Fruit fly (Drosophila melanogaster) whole organism, embryonic: Measurements from ENCODE around the gene Alg2.

Experiments used
- Atf-2 ChIP-seq: fragments of 200-800 bp; sonication (Bioruptor generic); optimal IDR thresholded peaks from 2 replicates; lab custom pipeline; 2016; ENCODE audit warnings: missing biosample characterization, missing genetic modification characterization
- Blimp-1 ChIP-seq: fragments of 200-800 bp; sonication (Bioruptor generic); optimal IDR thresholded peaks from 3 replicates; lab custom pipeline; 2018; ENCODE audit warnings: missing biosample characterization, missing genetic modification characterization, mild to moderate bottlenecking, moderate library complexity, missing genetic modification reagents
- CG10209 ChIP-seq: fragments of 200-800 bp; sonication (Bioruptor generic); optimal IDR thresholded peaks from 3 replicates; lab custom pipeline; 2017; ENCODE audit warnings: missing biosample characterization, mild to moderate bottlenecking, missing genetic modification characterization, missing genetic modification reagents
- CG10321 ChIP-seq: fragments of 200-800 bp; sonication (Bioruptor generic); IDR thresholded peaks from 2 replicates; pipeline ENCODE4 v1.3.6; 2022; ENCODE audit warnings: missing biosample characterization, missing genetic modification characterization
- CG11456 ChIP-seq: fragments of 200-800 bp; sonication (Bioruptor generic); IDR thresholded peaks from 3 replicates; pipeline ENCODE4 v1.3.6; 2022; ENCODE audit warnings: missing biosample characterization, missing genetic modification characterization
- CG11504 ChIP-seq: fragments of 200-800 bp; sonication (Bioruptor generic); optimal IDR thresholded peaks from 3 replicates; lab custom pipeline; 2019; ENCODE audit warnings: missing biosample characterization, mild to moderate bottlenecking, missing genetic modification characterization, moderate library complexity
- CG12659 ChIP-seq: fragments of 200-800 bp; sonication (Bioruptor generic); optimal IDR thresholded peaks from 3 replicates; lab custom pipeline; 2017; ENCODE audit warnings: mild to moderate bottlenecking, missing biosample characterization, missing genetic modification reagents, missing genetic modification characterization
- CG13287 ChIP-seq: fragments of 200-800 bp; sonication (Bioruptor generic); IDR thresholded peaks from 2 replicates; pipeline ENCODE4 v1.3.6; 2022; ENCODE audit warnings: missing biosample characterization, missing genetic modification characterization; ENCODE audit not compliant: partially characterized antibody
- CG13296 ChIP-seq: fragments of 200-800 bp; sonication (Bioruptor generic); optimal IDR thresholded peaks from 3 replicates; lab custom pipeline; 2018; ENCODE audit warnings: missing biosample characterization, mild to moderate bottlenecking, missing genetic modification characterization
- CG14965 ChIP-seq: fragments of 200-800 bp; sonication (Bioruptor generic); optimal IDR thresholded peaks from 2 replicates; lab custom pipeline; 2016; ENCODE audit warnings: missing biosample characterization, missing genetic modification characterization, borderline replicate concordance
- CG15514 ChIP-seq: fragments of 200-800 bp; sonication (Bioruptor generic); optimal IDR thresholded peaks from 3 replicates; lab custom pipeline; 2017; ENCODE audit warnings: missing biosample characterization, missing genetic modification characterization, mild to moderate bottlenecking, moderate library complexity, missing genetic modification reagents
- CG15601 ChIP-seq: fragments of 200-800 bp; sonication (Bioruptor generic); optimal IDR thresholded peaks from 3 replicates; lab custom pipeline; 2019; ENCODE audit warnings: missing biosample characterization, mild to moderate bottlenecking, missing genetic modification characterization, moderate library complexity
- CG1602 ChIP-seq: fragments of 200-800 bp; sonication (Bioruptor generic); optimal IDR thresholded peaks from 3 replicates; lab custom pipeline; 2016; ENCODE audit warnings: missing biosample characterization, missing genetic modification characterization
- CG2120 ChIP-seq: fragments of 200-800 bp; sonication (Bioruptor generic); optimal IDR thresholded peaks from 3 replicates; lab custom pipeline; 2016; ENCODE audit warnings: missing biosample characterization, missing genetic modification characterization
- CG2712 ChIP-seq: fragments of 200-800 bp; optimal IDR thresholded peaks from 3 replicates; lab custom pipeline; 2019; ENCODE audit warnings: missing biosample characterization, mild to moderate bottlenecking, missing genetic modification characterization, moderate library complexity
- CG34224 ChIP-seq: fragments of 200-800 bp; sonication (Bioruptor generic); IDR thresholded peaks from 3 replicates; pipeline ENCODE4 v1.3.6; 2022; ENCODE audit warnings: missing biosample characterization, missing genetic modification characterization; ENCODE audit not compliant: partially characterized antibody
- CG34422 ChIP-seq: fragments of 200-800 bp; sonication (Bioruptor generic); IDR thresholded peaks from 3 replicates; pipeline ENCODE4 v1.3.6; 2022; ENCODE audit warnings: missing biosample characterization, missing genetic modification characterization
- CG5180 ChIP-seq: fragments of 200-800 bp; sonication (Bioruptor generic); optimal IDR thresholded peaks from 3 replicates; lab custom pipeline; 2017; ENCODE audit warnings: missing biosample characterization, missing genetic modification characterization, mild to moderate bottlenecking, moderate library complexity, missing genetic modification reagents
- CG5953 ChIP-seq: fragments of 200-800 bp; sonication (Bioruptor generic); IDR thresholded peaks from 2 replicates; pipeline ENCODE4 v1.3.6; 2022; ENCODE audit warnings: missing biosample characterization, missing genetic modification characterization
- CG7556 ChIP-seq: fragments of 200-800 bp; sonication (Bioruptor generic); optimal IDR thresholded peaks from 2 replicates; lab custom pipeline; 2017; ENCODE audit warnings: missing biosample characterization, mild to moderate bottlenecking, missing genetic modification characterization
- CG8924 ChIP-seq: fragments of 200-800 bp; optimal IDR thresholded peaks from 3 replicates; lab custom pipeline; 2019; ENCODE audit warnings: missing biosample characterization, mild to moderate bottlenecking, missing genetic modification characterization, moderate library complexity
- CG9215 ChIP-seq: fragments of 200-800 bp; sonication (Bioruptor generic); IDR thresholded peaks from 2 replicates; pipeline ENCODE4 v1.3.6; 2022; ENCODE audit warnings: missing biosample characterization, missing genetic modification characterization
- CG9876 ChIP-seq: fragments of 200-800 bp; sonication (Bioruptor generic); optimal IDR thresholded peaks from 2 replicates; lab custom pipeline; 2016; ENCODE audit warnings: missing biosample characterization, missing genetic modification characterization
- Chrac-16 ChIP-seq: fragments of 200-800 bp; sonication (Bioruptor generic); optimal IDR thresholded peaks from 3 replicates; lab custom pipeline; 2016; ENCODE audit warnings: missing biosample characterization, missing genetic modification characterization
- D19A ChIP-seq: fragments of 200-800 bp; optimal IDR thresholded peaks from 3 replicates; lab custom pipeline; 2019; ENCODE audit warnings: missing biosample characterization, mild to moderate bottlenecking, missing genetic modification characterization, moderate library complexity
- Dek ChIP-seq: fragments of 200-800 bp; sonication (Bioruptor generic); optimal IDR thresholded peaks from 3 replicates; lab custom pipeline; 2019; ENCODE audit warnings: missing biosample characterization, mild to moderate bottlenecking, missing genetic modification characterization, moderate library complexity
- Dfd ChIP-seq, 2 experiments: fragments of >200 bp; optimal IDR thresholded peaks; 2 replicates each; lab custom pipeline; 2017; ENCODE audit warnings: missing biosample characterization in 2 of 2, missing genetic modification characterization in 2 of 2
- Eip74EF ChIP-seq, 2 experiments: fragments of 200-800 bp in 1 of 2; fragments of >200 bp in 1 of 2; sonication (Bioruptor generic) in 1 of 2; optimal IDR thresholded peaks; 2 replicates each; lab custom pipeline; 2017 to 2019; ENCODE audit warnings: missing biosample characterization in 2 of 2, missing genetic modification characterization in 2 of 2, mild to moderate bottlenecking in 1 of 2, moderate library complexity in 1 of 2
- Fer3 ChIP-seq: fragments of 200-800 bp; sonication (Bioruptor generic); optimal IDR thresholded peaks from 2 replicates; lab custom pipeline; 2018; ENCODE audit warnings: missing biosample characterization, mild to moderate bottlenecking, missing genetic modification characterization, moderate library complexity
- Hand ChIP-seq: fragments of 200-800 bp; sonication (Bioruptor generic); optimal IDR thresholded peaks from 2 replicates; lab custom pipeline; 2017; ENCODE audit warnings: mild to moderate bottlenecking, missing biosample characterization, missing genetic modification reagents, missing genetic modification characterization
- Hr3 ChIP-seq: fragments of 200-800 bp; sonication (Bioruptor generic); optimal IDR thresholded peaks from 3 replicates; lab custom pipeline; 2016; ENCODE audit warnings: missing biosample characterization, missing genetic modification characterization
- NFAT ChIP-seq: fragments of 200-800 bp; sonication (Bioruptor generic); IDR thresholded peaks from 2 replicates; pipeline ENCODE4 v1.3.6; 2022; ENCODE audit warnings: missing biosample characterization, missing genetic modification characterization
- Pdp1 ChIP-seq, 2 experiments: fragments of 200-800 bp; sonication (Bioruptor generic); optimal IDR thresholded peaks; 3 replicates each; lab custom pipeline; 2016; ENCODE audit warnings: missing biosample characterization in 2 of 2, missing genetic modification characterization in 2 of 2, mild to moderate bottlenecking in 1 of 2, moderate library complexity in 1 of 2
- Six4 ChIP-seq: fragments of 200-800 bp; sonication (Bioruptor generic); optimal IDR thresholded peaks from 2 replicates; lab custom pipeline; 2016; ENCODE audit warnings: missing biosample characterization, missing genetic modification characterization
- Sry-β ChIP-seq: fragments of 200-800 bp; sonication (Bioruptor generic); optimal IDR thresholded peaks from 2 replicates; lab custom pipeline; 2018; ENCODE audit warnings: missing biosample characterization, mild to moderate bottlenecking, missing genetic modification characterization, moderate library complexity
- bcd ChIP-seq: fragments of 200-800 bp; sonication (Bioruptor generic); optimal IDR thresholded peaks from 2 replicates; lab custom pipeline; 2017; ENCODE audit warnings: missing biosample characterization, mild to moderate bottlenecking, missing genetic modification characterization
- bigmax ChIP-seq: fragments of 200-800 bp; sonication (Bioruptor generic); optimal IDR thresholded peaks from 2 replicates; lab custom pipeline; 2018; ENCODE audit warnings: missing biosample characterization, mild to moderate bottlenecking, missing genetic modification characterization
- cato ChIP-seq: fragments of 200-800 bp; sonication (Bioruptor generic); optimal IDR thresholded peaks from 2 replicates; lab custom pipeline; 2016; ENCODE audit warnings: missing biosample characterization, missing genetic modification characterization, borderline replicate concordance
- cwo ChIP-seq: fragments of 200-800 bp; sonication (Bioruptor generic); optimal IDR thresholded peaks from 3 replicates; lab custom pipeline; 2017; ENCODE audit warnings: missing biosample characterization, missing genetic modification characterization, mild to moderate bottlenecking, moderate library complexity, missing genetic modification reagents
- ham ChIP-seq: fragments of 200-800 bp; sonication (Bioruptor generic); IDR thresholded peaks from 2 replicates; pipeline ENCODE4 v1.3.6; 2022; ENCODE audit warnings: missing biosample characterization, missing genetic modification characterization
- hbn ChIP-seq: fragments of 200-800 bp; sonication (Bioruptor generic); IDR thresholded peaks from 2 replicates; pipeline ENCODE4 v1.3.6; 2022; ENCODE audit warnings: missing biosample characterization, missing genetic modification characterization; ENCODE audit not compliant: partially characterized antibody
- ind ChIP-seq: fragments of 200-800 bp; sonication (Bioruptor generic); optimal IDR thresholded peaks from 3 replicates; lab custom pipeline; 2016; ENCODE audit warnings: missing biosample characterization, missing genetic modification characterization
- luna ChIP-seq: fragments of 200-800 bp; sonication (Bioruptor generic); optimal IDR thresholded peaks from 2 replicates; lab custom pipeline; 2016; ENCODE audit warnings: missing biosample characterization, missing genetic modification characterization
- row ChIP-seq: fragments of 200-800 bp; sonication (Bioruptor generic); IDR thresholded peaks from 3 replicates; pipeline ENCODE4 v1.3.6; 2022; ENCODE audit warnings: missing biosample characterization, missing genetic modification characterization
- shn ChIP-seq: fragments of 200-800 bp; sonication (Bioruptor generic); optimal IDR thresholded peaks from 3 replicates; lab custom pipeline; 2016; ENCODE audit warnings: missing biosample characterization, missing genetic modification characterization
- slbo ChIP-seq: fragments of 200-800 bp; sonication (Bioruptor generic); IDR thresholded peaks from 2 replicates; pipeline ENCODE4 v1.3.6; 2022; ENCODE audit warnings: missing biosample characterization, missing genetic modification characterization
- sob ChIP-seq: fragments of 200-800 bp; sonication (Bioruptor generic); IDR thresholded peaks from 2 replicates; pipeline ENCODE4 v1.3.6; 2022; ENCODE audit warnings: missing biosample characterization, missing genetic modification characterization
- ttk ChIP-seq: fragments of 200-800 bp; sonication (Bioruptor generic); IDR thresholded peaks from 2 replicates; pipeline ENCODE4 v2.1.2; 2022; ENCODE audit warnings: missing biosample characterization, missing genetic modification characterization
- tx ChIP-seq: fragments of 200-800 bp; sonication (Bioruptor generic); optimal IDR thresholded peaks from 2 replicates; lab custom pipeline; 2016; ENCODE audit warnings: missing biosample characterization, missing genetic modification characterization

The Alg2 gene

dm6 chr3L:3134064-3134545 is 9.5 kb upstream of the Alg2 start (continued):
- TF ChIP-seq CG34422 (GFP tag; lab: Robert Waterston, UW) (no peak), NFAT (GFP tag; lab: Robert Waterston, UW) (peak; percentile 41; the same call in 1 of the 2 replicates), ttk (GFP tag; lab: Robert Waterston, UW) (no peak), CG2712 (peak; percentile 13), Sry-β (no peak), bcd (GFP tag; lab: Kevin White, UChicago) (no peak), CG13287 (peak; percentile 7; the same call in 1 of the 2 replicates), CG7556 (GFP tag; lab: Kevin White, UChicago) (peak; percentile 42), Dek (tag; lab: Kevin White, UChicago) (peak; percentile 11), row (GFP tag; lab: Robert Waterston, UW) (peak; percentile 52; the same call in 2 of the 3 replicates), tx (GFP tag; lab: Kevin White, UChicago) (no peak), cwo (GFP tag; lab: Kevin White, UChicago) (peak; percentile 20), luna (no peak), CG9215 (GFP tag; lab: Robert Waterston, UW) (no peak), hbn (no peak), ind (GFP tag; lab: Kevin White, UChicago) (no peak), bigmax (GFP tag; lab: Kevin White, UChicago) (no peak), Blimp-1 (GFP tag; lab: Kevin White, UChicago) (peak; percentile 3), Fer3 (tag; lab: Kevin White, UChicago) (peak; percentile 10), CG8924 (tag; lab: Kevin White, UChicago) (peak; percentile 20), Dfd (GFP tag; optimal IDR thresholded peaks at IDR 0.05; lab: Kevin White, UChicago) (no peak), CG10321 (GFP tag; lab: Robert Waterston, UW) (no peak), slbo (GFP tag; lab: Robert Waterston, UW) (0 out of 2 replicates have a peak, but pooled peaks have one; percentile 4), ham (GFP tag; lab: Robert Waterston, UW) (no peak), CG9876 (GFP tag; lab: Kevin White, UChicago) (no peak), Chrac-16 (GFP tag; lab: Kevin White, UChicago) (no peak), sob (GFP tag; lab: Robert Waterston, UW) (peak; percentile 22; the same call in 1 of the 2 replicates), Pdp1 (GFP tag; optimal IDR thresholded peaks at IDR 0.05; lab: Kevin White, UChicago) (no peak), D19A (tag; lab: Kevin White, UChicago) (no peak), Six4 (no peak), Atf-2 (GFP tag; lab: Kevin White, UChicago) (no peak), Eip74EF (GFP tag; optimal IDR thresholded peaks at IDR 0.05; lab: Kevin White, UChicago) (peak in 1 of 2 experiments; percentile 1), CG2120 (GFP tag; lab: Kevin White, UChicago) (peak; percentile 26), CG13296 (GFP tag; lab: Kevin White, UChicago) (peak; percentile 41), CG10209 (GFP tag; lab: Kevin White, UChicago) (peak; percentile 21), CG12659 (GFP tag; lab: Kevin White, UChicago) (peak; percentile 2), CG11456 (GFP tag; lab: Robert Waterston, UW) (0 out of 3 replicates have a peak, but pooled peaks have one; percentile 7), Hand (GFP tag; lab: Kevin White, UChicago) (no peak), CG15601 (tag; lab: Kevin White, UChicago) (no peak), CG34224 (GFP tag; lab: Robert Waterston, UW) (peak; percentile 40; the same call in 1 of the 3 replicates), cato (GFP tag; lab: Kevin White, UChicago) (no peak), CG11504 (no peak), CG5180 (no peak), CG5953 (GFP tag; lab: Robert Waterston, UW) (no peak), CG14965 (no peak), CG1602 (GFP tag; lab: Kevin White, UChicago) (no peak), Hr3 (GFP tag; lab: Kevin White, UChicago) (no peak), CG15514 (peak; percentile 30), shn (GFP tag; lab: Kevin White, UChicago) (no peak)
